Worm (Caenorhabditis elegans) whole organism, young adult: ENCODE results near the gene gsp-1.

Source experiments
- C06A6.2 ChIP-seq: fragments of 200-800 bp; sonication (Bioruptor generic); conservative IDR thresholded peaks from 2 replicates; pipeline ENCODE4 v1.3.6; 2022; ENCODE audit warnings: missing genetic modification characterization, missing compliant biosample characterization
- F23B12.7 ChIP-seq: sonication (generic microtip); optimal IDR thresholded peaks from 2 replicates; lab custom pipeline; 2017; ENCODE audit warnings: missing genetic modification characterization, mild to moderate bottlenecking, missing compliant biosample characterization, antibody characterized with exemption, moderate library complexity; ENCODE audit not compliant: insufficient read depth
- F37B4.10 ChIP-seq: fragments of 200-800 bp; sonication (Bioruptor generic); IDR thresholded peaks from 2 replicates; pipeline ENCODE4 v1.3.6; 2022; ENCODE audit warnings: missing genetic modification characterization, missing compliant biosample characterization
- F57C9.4 ChIP-seq: sonication (generic microtip); optimal IDR thresholded peaks from 2 replicates; lab custom pipeline; 2017; ENCODE audit warnings: mild to moderate bottlenecking, missing genetic modification characterization, missing compliant biosample characterization
- K11D2.4 ChIP-seq: fragments of 200-800 bp; sonication (Bioruptor generic); IDR thresholded peaks from 2 replicates; pipeline ENCODE4 v1.3.6; 2022; ENCODE audit warnings: missing genetic modification reagents, missing genetic modification characterization, missing compliant biosample characterization
- Y95B8A.8 ChIP-seq: fragments of 200-800 bp; sonication (Bioruptor generic); IDR thresholded peaks from 2 replicates; pipeline ENCODE4 v1.3.6; 2022; ENCODE audit warnings: missing genetic modification reagents, missing genetic modification characterization, missing compliant biosample characterization
- akir-1 ChIP-seq: fragments of 200-800 bp; sonication (Bioruptor generic); optimal IDR thresholded peaks from 2 replicates; lab custom pipeline; 2018; ENCODE audit warnings: mild to moderate bottlenecking, missing genetic modification characterization, moderate library complexity, missing compliant biosample characterization
- attf-3 ChIP-seq: fragments of 200-800 bp; sonication (Bioruptor generic); conservative IDR thresholded peaks from 2 replicates; pipeline ENCODE4 v1.3.6; 2022; ENCODE audit warnings: missing genetic modification reagents, missing genetic modification characterization, missing compliant biosample characterization
- attf-5 ChIP-seq: fragments of 200-800 bp; sonication (Bioruptor generic); optimal IDR thresholded peaks from 2 replicates; lab custom pipeline; 2018; ENCODE audit warnings: mild to moderate bottlenecking, missing genetic modification characterization, missing compliant biosample characterization
- cebp-1 ChIP-seq, 2 experiments: fragments of 200-800 bp in 1 of 2; sonication (Bioruptor generic) in 1 of 2; sonication (generic microtip) in 1 of 2; IDR thresholded peaks in 1 of 2; optimal IDR thresholded peaks in 1 of 2; 2 replicates each; pipeline versions ENCODE4 v1.3.6 to Lab custom; 2017 to 2022; ENCODE audit warnings: missing compliant biosample characterization in 2 of 2, missing genetic modification characterization in 2 of 2, mild to moderate bottlenecking in 1 of 2, missing genetic modification reagents in 1 of 2, moderate library complexity in 1 of 2
- ceh-27 ChIP-seq: fragments of 200-800 bp; sonication (Bioruptor generic); optimal IDR thresholded peaks from 2 replicates; lab custom pipeline; 2018; ENCODE audit warnings: mild to moderate bottlenecking, missing genetic modification characterization, moderate library complexity, missing compliant biosample characterization
- chd-7 ChIP-seq: sonication (generic microtip); optimal IDR thresholded peaks from 2 replicates; lab custom pipeline; 2016; ENCODE audit warnings: mild to moderate bottlenecking, missing genetic modification characterization, moderate library complexity, missing compliant biosample characterization
- egl-18 ChIP-seq: fragments of 200-800 bp; sonication (Bioruptor generic); IDR thresholded peaks from 2 replicates; pipeline ENCODE4 v1.3.6; 2022; ENCODE audit warnings: missing genetic modification reagents, missing genetic modification characterization, missing compliant biosample characterization
- ekl-4 ChIP-seq: fragments of 200-800 bp; sonication (Bioruptor generic); IDR thresholded peaks from 2 replicates; pipeline ENCODE4 v1.3.6; 2022; ENCODE audit warnings: missing genetic modification reagents, missing genetic modification characterization, missing compliant biosample characterization
- fkh-3 ChIP-seq: sonication (generic microtip); optimal IDR thresholded peaks from 2 replicates; lab custom pipeline; 2016; ENCODE audit warnings: mild to moderate bottlenecking, missing genetic modification characterization, missing compliant biosample characterization
- him-1 ChIP-seq: sonication (generic microtip); optimal IDR thresholded peaks from 2 replicates; lab custom pipeline; 2016; ENCODE audit warnings: missing genotype, missing genetic modification reagents, missing genetic modification characterization, missing compliant biosample characterization
- hmg-1.2 ChIP-seq: fragments of 200-800 bp; sonication (Bioruptor generic); IDR thresholded peaks from 2 replicates; pipeline ENCODE4 v1.3.6; 2022; ENCODE audit warnings: missing genetic modification reagents, missing genetic modification characterization, missing compliant biosample characterization
- lin-40 ChIP-seq: sonication (generic microtip); optimal IDR thresholded peaks from 2 replicates; lab custom pipeline; 2016; ENCODE audit warnings: missing genetic modification characterization, mild to moderate bottlenecking, missing compliant biosample characterization, missing genotype, missing genetic modification reagents
- lir-1 ChIP-seq: fragments of 200-800 bp; sonication (Bioruptor generic); conservative IDR thresholded peaks from 2 replicates; pipeline ENCODE4 v1.3.6; 2022; ENCODE audit warnings: missing genetic modification reagents, missing genetic modification characterization, missing compliant biosample characterization
- mel-28 ChIP-seq: sonication (generic microtip); optimal IDR thresholded peaks from 2 replicates; lab custom pipeline; 2016; ENCODE audit warnings: borderline replicate concordance, mild to moderate bottlenecking, missing genetic modification characterization, missing compliant biosample characterization
- nfya-1 ChIP-seq: sonication (generic microtip); optimal IDR thresholded peaks from 2 replicates; lab custom pipeline; 2017; ENCODE audit warnings: antibody characterized with exemption, missing compliant biosample characterization, missing genetic modification characterization, borderline replicate concordance; ENCODE audit not compliant: insufficient read depth
- nfyb-1 ChIP-seq: fragments of 200-800 bp; sonication (Bioruptor generic); IDR thresholded peaks from 2 replicates; pipeline ENCODE4 v1.3.6; 2022; ENCODE audit warnings: missing genetic modification reagents, missing genetic modification characterization, missing compliant biosample characterization
- nhr-80 ChIP-seq: sonication (generic microtip); optimal IDR thresholded peaks from 2 replicates; lab custom pipeline; 2016; ENCODE audit warnings: missing genetic modification characterization, missing compliant biosample characterization
- pbrm-1 ChIP-seq: fragments of 200-800 bp; sonication (Bioruptor generic); IDR thresholded peaks from 2 replicates; pipeline ENCODE4 v1.3.6; 2022; ENCODE audit warnings: missing genetic modification reagents, missing genetic modification characterization, missing compliant biosample characterization
- rcor-1 ChIP-seq: fragments of 200-800 bp; sonication (Bioruptor generic); IDR thresholded peaks from 2 replicates; pipeline ENCODE4 v1.3.6; 2022; ENCODE audit warnings: missing genetic modification reagents, missing genetic modification characterization, missing compliant biosample characterization
- snpc-1.3 ChIP-seq: sonication (generic microtip); optimal IDR thresholded peaks from 2 replicates; lab custom pipeline; 2017; ENCODE audit warnings: missing genetic modification characterization, mild to moderate bottlenecking, missing compliant biosample characterization, antibody characterized with exemption, moderate library complexity, missing genotype, missing genetic modification reagents; ENCODE audit not compliant: insufficient read depth
- snpc-4 ChIP-seq, 5 experiments: fragments of 150-350 bp in 1 of 5; sonication (generic microtip) in 4 of 5; optimal IDR thresholded peaks; 2 replicates each; lab custom pipeline; 2014 to 2018; ENCODE audit warnings: missing genetic modification characterization in 5 of 5, missing biosample characterization in 3 of 5, antibody characterized with exemption in 2 of 5, mild to moderate bottlenecking in 2 of 5, missing compliant biosample characterization in 2 of 5, missing genotype in 2 of 5, moderate library complexity in 2 of 5, missing genetic modification reagents in 1 of 5
- unc-130 ChIP-seq: sonication (generic microtip); optimal IDR thresholded peaks from 2 replicates; lab custom pipeline; 2016; ENCODE audit warnings: missing genetic modification reagents, missing genetic modification characterization, missing compliant biosample characterization
- unc-62 ChIP-seq: fragments of 150-350 bp; optimal IDR thresholded peaks from 2 replicates; lab custom pipeline; 2014; ENCODE audit warnings: missing biosample characterization, missing genetic modification reagents, missing genetic modification characterization
- xnd-1 ChIP-seq: sonication (generic microtip); optimal IDR thresholded peaks from 2 replicates; lab custom pipeline; 2016; ENCODE audit warnings: missing genotype, missing genetic modification reagents, missing genetic modification characterization, missing compliant biosample characterization
- ztf-28 ChIP-seq: fragments of 200-800 bp; sonication (Bioruptor generic); IDR thresholded peaks from 2 replicates; pipeline ENCODE4 v1.3.6; 2022; ENCODE audit warnings: missing genetic modification reagents, missing genetic modification characterization, missing compliant biosample characterization
- ztf-6 ChIP-seq: fragments of 200-800 bp; sonication (Bioruptor generic); IDR thresholded peaks from 2 replicates; pipeline ENCODE4 v1.3.6; 2022; ENCODE audit warnings: missing genetic modification reagents, missing genetic modification characterization, missing compliant biosample characterization

The gsp-1 gene

DNA sequence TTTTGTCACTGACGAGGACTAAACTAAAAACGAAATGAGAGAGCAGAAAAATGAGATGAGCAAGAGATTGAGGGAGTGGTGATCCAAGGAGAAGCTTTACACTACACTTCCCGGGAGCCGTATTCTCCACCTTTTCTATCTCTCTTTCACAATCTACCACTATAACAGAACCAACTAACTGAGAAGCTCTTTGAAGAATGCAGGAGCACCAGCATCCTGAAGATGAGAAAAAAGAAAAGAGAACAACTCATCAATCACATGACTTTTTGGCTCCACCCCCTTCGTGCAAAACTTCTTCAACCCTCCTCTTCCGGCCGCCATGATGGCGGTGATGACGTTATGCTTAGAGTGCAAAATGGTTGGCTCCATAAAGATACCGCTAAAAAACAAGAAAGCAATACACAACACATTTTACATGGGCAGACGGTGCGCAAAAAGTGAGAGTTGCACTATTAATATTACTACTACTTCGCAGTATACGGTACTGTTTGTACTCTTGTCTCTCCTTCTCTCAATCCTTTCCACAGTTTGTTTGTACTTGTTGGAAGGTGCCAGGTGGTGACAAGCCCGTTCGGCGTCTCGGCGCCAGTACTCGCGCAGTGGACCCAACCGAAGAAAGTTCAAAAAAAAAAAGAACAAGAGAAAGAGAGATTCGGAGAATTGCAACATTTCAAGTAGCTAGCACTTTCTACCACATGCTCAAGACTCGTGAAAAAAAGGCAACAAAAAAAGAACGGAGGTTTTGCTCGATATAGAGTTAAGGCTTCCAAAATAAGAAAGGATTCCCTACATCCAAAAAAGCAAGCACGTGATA, 37.0 kb downstream of the gsp-1 start (continued):
- TF ChIP-seq egl-18 (no peak), cebp-1 (GFP tag; IDR thresholded peaks at IDR 0.05; lab: Robert Waterston, UW) (no peak), cebp-1 (tag; optimal IDR thresholded peaks at IDR 0.05; lab: Kevin White, UChicago) (peak; percentile 29), fkh-3 (tag; lab: Kevin White, UChicago) (no peak)

ce11 chrV:10719833-10720170, 37.6 kb downstream of the gsp-1 start:
- TF ChIP-seq rcor-1, result 0 out of 2 replicates have a peak, but pooled peaks have one; percentile 3
- no peak for TF ChIP-seq nfya-1 (tag; lab: Kevin White, UChicago)
- TF ChIP-seq Y95B8A.8 (GFP tag; lab: Robert Waterston, UW), result 0 out of 2 replicates have a peak, but pooled peaks have one; percentile 7
- peak; percentile 40 for TF ChIP-seq unc-62
- TF ChIP-seq lir-1 (GFP tag; lab: Robert Waterston, UW), result peak; percentile 73
- peak; percentile 47; the same call in 1 of the 2 replicates for TF ChIP-seq hmg-1.2 (GFP tag; lab: Robert Waterston, UW)
- TF ChIP-seq chd-7 (tag; lab: Kevin White, UChicago), result no peak
- TF ChIP-seq K11D2.4 (GFP tag; lab: Robert Waterston, UW), result 0 out of 2 replicates have a peak, but pooled peaks have one; percentile 51
- TF ChIP-seq akir-1, result peak; percentile 8
- TF ChIP-seq nfyb-1 (GFP tag; lab: Robert Waterston, UW), result no peak
- peak; percentile 44 for TF ChIP-seq ceh-27
- 0 out of 2 replicates have a peak, but pooled peaks have one; percentile 30 for TF ChIP-seq pbrm-1
- TF ChIP-seq F23B12.7 (tag; lab: Kevin White, UChicago), result no peak
- TF ChIP-seq cebp-1 (GFP tag; IDR thresholded peaks at IDR 0.05; lab: Robert Waterston, UW), result no peak
- peak; percentile 82 for TF ChIP-seq cebp-1 (tag; optimal IDR thresholded peaks at IDR 0.05; lab: Kevin White, UChicago)
- TF ChIP-seq attf-3, result no peak
- TF ChIP-seq ekl-4 (GFP tag; lab: Robert Waterston, UW), result peak; percentile 48; the same call in 1 of the 2 replicates
- TF ChIP-seq snpc-4 (GFP tag; optimal IDR thresholded peaks at IDR 0.05; lab: Kevin White, UChicago), result no peak
- TF ChIP-seq snpc-4 (tag; optimal IDR thresholded peaks at IDR 0.05; lab: Kevin White, UChicago), result peak in 2 of 4 experiments; percentile 9 to 18
- TF ChIP-seq nhr-80 (tag; lab: Kevin White, UChicago), result peak; percentile 74
- TF ChIP-seq attf-5, result peak; percentile 49
- peak; percentile 24 for TF ChIP-seq lin-40
- no peak for TF ChIP-seq snpc-1.3 (tag; lab: Kevin White, UChicago)

ce11 chrV:10720303-10720847, 38.2 kb downstream of the gsp-1 start:
- TF ChIP-seq xnd-1 (tag; lab: Kevin White, UChicago) (no peak), akir-1 (no peak), C06A6.2 (GFP tag; lab: Robert Waterston, UW) (no peak), F37B4.10 (GFP tag; lab: Robert Waterston, UW) (no peak), F57C9.4 (no peak), ztf-6 (GFP tag; lab: Robert Waterston, UW) (no peak), ztf-28 (GFP tag; lab: Robert Waterston, UW) (no peak), mel-28 (no peak), unc-130 (no peak), him-1 (tag; lab: Kevin White, UChicago) (no peak), snpc-1.3 (tag; lab: Kevin White, UChicago) (no peak)
